Worm (Caenorhabditis elegans): ENCODE data around the gene F23D12.7.

DNA sequence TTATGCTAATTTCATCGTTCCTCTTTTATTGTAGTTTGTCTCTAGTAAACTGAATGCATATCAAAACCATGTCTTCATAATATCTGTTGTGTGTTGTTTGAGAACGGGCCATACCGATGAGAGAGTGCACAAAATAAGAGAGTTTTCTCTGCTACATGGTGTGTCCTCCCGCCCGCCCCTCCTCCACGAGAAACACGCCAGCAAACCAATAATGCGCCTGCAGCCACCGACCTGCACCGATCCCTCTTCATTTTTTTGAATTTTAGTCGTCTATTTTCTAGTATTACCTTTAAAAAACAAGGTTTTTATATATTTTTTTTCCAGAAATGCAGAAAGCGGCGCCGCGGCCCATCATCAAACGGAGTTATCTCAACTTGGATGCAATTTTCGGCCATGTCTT, 26.6 kb upstream of the F23D12.7 start, which contains the start of gene gfi-3:
- TF ChIP-seq him-1 (tag; optimal IDR thresholded peaks at IDR 0.05), result peak; percentile 4
- no peak for TF ChIP-seq dao-5 (tag; optimal IDR thresholded peaks at IDR 0.05)
- peak; percentile 41 for TF ChIP-seq W03F9.2 (tag; optimal IDR thresholded peaks at IDR 0.05)
